Fruit fly (Drosophila melanogaster): ENCODE data around the gene RnrL.

RnrL gene

dm6 chr2L:10311822-10312221 is 15.9 kb downstream of the RnrL start:
- TF ChIP-seq fkh (GFP tag; optimal IDR thresholded peaks at IDR 0.05): peak; percentile 69
- TF ChIP-seq cyc (GFP tag; optimal IDR thresholded peaks at IDR 0.05): no peak
- TF ChIP-seq CG7368 (GFP tag; optimal IDR thresholded peaks at IDR 0.05): no peak

dm6 chr2L:10310614-10311382 is 16.9 kb downstream of the RnrL start, which contains the start of gene Cdk5alpha:
Cdk5alpha (minus strand) TSS chr2L:10310956.
- TF ChIP-seq Hr39 (GFP tag; optimal IDR thresholded peaks at IDR 0.05): no peak
- no peak for TF ChIP-seq CG6163 (GFP tag; IDR thresholded peaks at IDR 0.05)
- TF ChIP-seq esn (GFP tag; optimal IDR thresholded peaks at IDR 0.05): peak; percentile 3
- TF ChIP-seq CG9139 (GFP tag; optimal IDR thresholded peaks at IDR 0.05): no peak
- TF ChIP-seq topi (GFP tag; optimal IDR thresholded peaks at IDR 0.05): peak; percentile 1
- TF ChIP-seq OdsH (GFP tag; optimal IDR thresholded peaks at IDR 0.05): no peak

dm6 chr2L:10306518-10307260 is 21.1 kb downstream of the RnrL start, which contains the start of the genes CG5390 and CG4968:
CG5390 (minus strand) TSS chr2L:10306594.
CG4968 (plus strand) TSS chr2L:10306922.
- TF ChIP-seq spab (GFP tag; optimal IDR thresholded peaks at IDR 0.05): no peak
- peak; percentile 87 for TF ChIP-seq CG15336 (GFP tag; IDR thresholded peaks at IDR 0.05)
- peak; percentile 74; the same call in 2 of the 3 replicates for TF ChIP-seq CG8119 (GFP tag; IDR thresholded peaks at IDR 0.05)
- peak; percentile 36 for TF ChIP-seq CG11762 (GFP tag; optimal IDR thresholded peaks at IDR 0.05; ENCODE audit: insufficient read depth)
- no peak for TF ChIP-seq CG6276 (GFP tag; optimal IDR thresholded peaks at IDR 0.05)
- peak; percentile 74 for TF ChIP-seq CG6792 (GFP tag; optimal IDR thresholded peaks at IDR 0.05)
- TF ChIP-seq Sox15 (GFP tag; optimal IDR thresholded peaks at IDR 0.05): peak; percentile 16
- peak; percentile 59 for TF ChIP-seq dac (GFP tag; optimal IDR thresholded peaks at IDR 0.05)
- TF ChIP-seq Sox102F (GFP tag; optimal IDR thresholded peaks at IDR 0.05): peak; percentile 75
- TF ChIP-seq Eip93F (GFP tag; optimal IDR thresholded peaks at IDR 0.05): peak; percentile 89
- TF ChIP-seq acj6 (GFP tag; optimal IDR thresholded peaks at IDR 0.05): peak; percentile 74
- peak; percentile 46 for TF ChIP-seq CG6854 (GFP tag; optimal IDR thresholded peaks at IDR 0.05)
- peak; percentile 74 for TF ChIP-seq Hr4 (GFP tag; optimal IDR thresholded peaks at IDR 0.05)
- peak; percentile 77 for TF ChIP-seq Ets96B (tag; optimal IDR thresholded peaks at IDR 0.05)
- TF ChIP-seq Smox (GFP tag; optimal IDR thresholded peaks at IDR 0.05): no peak
- TF ChIP-seq CG34406 (GFP tag; optimal IDR thresholded peaks at IDR 0.05): peak; percentile 70
- TF ChIP-seq CG9139 (GFP tag; optimal IDR thresholded peaks at IDR 0.05): peak; percentile 26
- peak; percentile 62 for TF ChIP-seq Sox14 (GFP tag; optimal IDR thresholded peaks at IDR 0.05)
- no peak; the same call in 2 of the 3 replicates for TF ChIP-seq eg (GFP tag; IDR thresholded peaks at IDR 0.05)
- peak; percentile 59 for TF ChIP-seq Lpt (GFP tag; optimal IDR thresholded peaks at IDR 0.05)
- TF ChIP-seq CG11902 (GFP tag; optimal IDR thresholded peaks at IDR 0.05): peak; percentile 31
- TF ChIP-seq CG10669 (GFP tag; optimal IDR thresholded peaks at IDR 0.05): no peak
- peak; percentile 79; the same call in 2 of the 3 replicates for TF ChIP-seq CG6163 (GFP tag; IDR thresholded peaks at IDR 0.05)
- peak; percentile 74 for TF ChIP-seq CG3032 (tag; optimal IDR thresholded peaks at IDR 0.05)
- no peak for TF ChIP-seq fd85E (GFP tag; optimal IDR thresholded peaks at IDR 0.05)
- peak; percentile 76 for TF ChIP-seq Met (GFP tag; optimal IDR thresholded peaks at IDR 0.05)
- no peak for TF ChIP-seq fkh (GFP tag; optimal IDR thresholded peaks at IDR 0.05)
- TF ChIP-seq fd59A (GFP tag; optimal IDR thresholded peaks at IDR 0.05): no peak
- peak; percentile 56 for TF ChIP-seq Blimp-1 (GFP tag; optimal IDR thresholded peaks at IDR 0.05)
- peak in 1 of 2 experiments; percentile 77 for TF ChIP-seq ss (GFP tag; optimal IDR thresholded peaks at IDR 0.05)
- peak; percentile 80 for TF ChIP-seq CG10631 (GFP tag; optimal IDR thresholded peaks at IDR 0.05)
- peak; percentile 61 for TF ChIP-seq lz (GFP tag; optimal IDR thresholded peaks at IDR 0.05)
- TF ChIP-seq CG6808 (GFP tag; optimal IDR thresholded peaks at IDR 0.05): peak; percentile 65
- peak; percentile 78 for TF ChIP-seq achi (GFP tag; optimal IDR thresholded peaks at IDR 0.05)
- no peak for TF ChIP-seq Hr38 (GFP tag; optimal IDR thresholded peaks at IDR 0.05)
- TF ChIP-seq CG31627 (GFP tag; optimal IDR thresholded peaks at IDR 0.05): peak; percentile 51
- TF ChIP-seq Gug (GFP tag; IDR thresholded peaks at IDR 0.05): peak; percentile 63
- peak; percentile 7 to 53 for TF ChIP-seq salr (GFP tag; optimal IDR thresholded peaks at IDR 0.05)
